Fruit fly (Drosophila melanogaster) whole organism, embryonic: ENCODE measurements around the gene Muc68Ca.

ENCODE experiments used
- Ada2b ChIP-seq: fragments of 200-800 bp; sonication (Bioruptor generic); IDR thresholded peaks from 2 replicates; pipeline ENCODE4 v1.3.6; 2022; ENCODE audit warnings: missing biosample characterization, missing genetic modification characterization
- CG10147 ChIP-seq: fragments of 200-800 bp; sonication (Bioruptor generic); optimal IDR thresholded peaks from 2 replicates; lab custom pipeline; 2019; ENCODE audit warnings: missing biosample characterization, mild to moderate bottlenecking, missing genetic modification characterization, moderate library complexity
- CG12155 ChIP-seq: fragments of 200-800 bp; sonication (Bioruptor generic); optimal IDR thresholded peaks from 3 replicates; lab custom pipeline; 2016; ENCODE audit warnings: missing biosample characterization, missing genetic modification characterization
- CG14441 ChIP-seq: fragments of 200-800 bp; sonication (Bioruptor generic); IDR thresholded peaks from 2 replicates; pipeline ENCODE4 v1.3.6; 2022; ENCODE audit warnings: missing biosample characterization, missing genetic modification characterization
- CG14860 ChIP-seq: fragments of 200-800 bp; sonication (Bioruptor generic); IDR thresholded peaks from 3 replicates; pipeline ENCODE4 v1.3.6; 2022; ENCODE audit warnings: missing biosample characterization, missing genetic modification characterization; ENCODE audit not compliant: partially characterized antibody
- CG15269 ChIP-seq: fragments of 200-800 bp; sonication (Bioruptor generic); optimal IDR thresholded peaks from 2 replicates; lab custom pipeline; 2018; ENCODE audit warnings: missing biosample characterization, mild to moderate bottlenecking, missing genetic modification characterization, moderate library complexity
- CG15601 ChIP-seq: fragments of 200-800 bp; sonication (Bioruptor generic); optimal IDR thresholded peaks from 3 replicates; lab custom pipeline; 2019; ENCODE audit warnings: missing biosample characterization, mild to moderate bottlenecking, missing genetic modification characterization, moderate library complexity
- CG16779 ChIP-seq: fragments of 200-800 bp; sonication (Bioruptor generic); IDR thresholded peaks from 2 replicates; pipeline ENCODE4 v1.3.6; 2022; ENCODE audit warnings: missing biosample characterization, missing genetic modification characterization
- CG16815 ChIP-seq: fragments of 200-800 bp; sonication (Bioruptor generic); optimal IDR thresholded peaks from 3 replicates; lab custom pipeline; 2017; ENCODE audit warnings: missing biosample characterization, mild to moderate bottlenecking, missing genetic modification characterization
- CG17186 ChIP-seq: fragments of 200-800 bp; sonication (Bioruptor generic); optimal IDR thresholded peaks from 3 replicates; lab custom pipeline; 2017; ENCODE audit warnings: missing biosample characterization, missing genetic modification reagents, missing genetic modification characterization
- CG2199 ChIP-seq: fragments of 200-800 bp; sonication (Bioruptor generic); IDR thresholded peaks from 3 replicates; pipeline ENCODE4 v1.3.6; 2022; ENCODE audit warnings: missing biosample characterization, missing genetic modification characterization
- CG2712 ChIP-seq: fragments of 200-800 bp; optimal IDR thresholded peaks from 3 replicates; lab custom pipeline; 2019; ENCODE audit warnings: missing biosample characterization, mild to moderate bottlenecking, missing genetic modification characterization, moderate library complexity
- CG3065 ChIP-seq: fragments of 200-800 bp; sonication (Bioruptor generic); optimal IDR thresholded peaks from 2 replicates; lab custom pipeline; 2016; ENCODE audit warnings: missing biosample characterization, missing genetic modification characterization
- CG4707 ChIP-seq: fragments of 200-800 bp; sonication (Bioruptor generic); optimal IDR thresholded peaks from 2 replicates; lab custom pipeline; 2018; ENCODE audit warnings: missing biosample characterization, mild to moderate bottlenecking, missing genetic modification characterization, moderate library complexity
- CG4730 ChIP-seq: fragments of 200-800 bp; sonication (Bioruptor generic); IDR thresholded peaks from 2 replicates; pipeline ENCODE4 v1.3.6; 2022; ENCODE audit warnings: missing biosample characterization, missing genetic modification characterization
- CG5180 ChIP-seq: fragments of 200-800 bp; sonication (Bioruptor generic); optimal IDR thresholded peaks from 3 replicates; lab custom pipeline; 2017; ENCODE audit warnings: missing biosample characterization, missing genetic modification characterization, mild to moderate bottlenecking, moderate library complexity, missing genetic modification reagents
- CG6683 ChIP-seq: fragments of 200-800 bp; sonication (Bioruptor generic); optimal IDR thresholded peaks from 2 replicates; lab custom pipeline; 2017; ENCODE audit warnings: missing biosample characterization, mild to moderate bottlenecking, missing genetic modification characterization, missing genetic modification reagents
- CG9215 ChIP-seq: fragments of 200-800 bp; sonication (Bioruptor generic); IDR thresholded peaks from 2 replicates; pipeline ENCODE4 v1.3.6; 2022; ENCODE audit warnings: missing biosample characterization, missing genetic modification characterization
- CHES-1-like ChIP-seq: fragments of 200-800 bp; sonication (Bioruptor generic); optimal IDR thresholded peaks from 2 replicates; lab custom pipeline; 2016; ENCODE audit warnings: missing biosample characterization, missing genetic modification characterization
- Camta ChIP-seq: fragments of 200-800 bp; sonication (Bioruptor generic); optimal IDR thresholded peaks from 2 replicates; lab custom pipeline; 2016; ENCODE audit warnings: missing biosample characterization, missing genetic modification characterization
- Dref ChIP-seq: fragments of 200-800 bp; sonication (Bioruptor generic); IDR thresholded peaks from 2 replicates; pipeline ENCODE4 v1.3.6; 2022; ENCODE audit warnings: missing biosample characterization, missing genetic modification characterization
- Fer2 ChIP-seq: fragments of 200-800 bp; sonication (Bioruptor generic); optimal IDR thresholded peaks from 2 replicates; lab custom pipeline; 2018; ENCODE audit warnings: missing biosample characterization, mild to moderate bottlenecking, missing genetic modification characterization, moderate library complexity
- GATAe ChIP-seq: fragments of 200-800 bp; sonication (Bioruptor generic); conservative IDR thresholded peaks from 2 replicates; pipeline ENCODE4 v1.3.6; 2022; ENCODE audit warnings: missing biosample characterization, missing genetic modification characterization
- HHEX ChIP-seq: fragments of 200-800 bp; sonication (Bioruptor generic); optimal IDR thresholded peaks from 3 replicates; lab custom pipeline; 2017; ENCODE audit warnings: missing biosample characterization, mild to moderate bottlenecking, missing genetic modification characterization, missing genetic modification reagents
- HLH3B ChIP-seq: fragments of 200-800 bp; sonication (Bioruptor generic); IDR thresholded peaks from 2 replicates; pipeline ENCODE4 v1.3.6; 2022; ENCODE audit warnings: missing biosample characterization, missing genetic modification characterization
- Hey ChIP-seq: fragments of 200-800 bp; sonication (Bioruptor generic); optimal IDR thresholded peaks from 3 replicates; lab custom pipeline; 2018; ENCODE audit warnings: missing biosample characterization, mild to moderate bottlenecking, missing genetic modification characterization
- Max ChIP-seq: fragments of 200-800 bp; sonication (Bioruptor generic); optimal IDR thresholded peaks from 2 replicates; lab custom pipeline; 2016; ENCODE audit warnings: missing biosample characterization, mild to moderate bottlenecking, missing genetic modification characterization
- Nf-YB ChIP-seq: fragments of 200-800 bp; sonication (Bioruptor generic); optimal IDR thresholded peaks from 3 replicates; lab custom pipeline; 2019; ENCODE audit warnings: missing biosample characterization, mild to moderate bottlenecking, missing genetic modification characterization, moderate library complexity
- Ravus ChIP-seq: fragments of 200-800 bp; sonication (Bioruptor generic); IDR thresholded peaks from 2 replicates; pipeline ENCODE4 v1.3.6; 2022; ENCODE audit warnings: missing biosample characterization, missing genetic modification characterization
- Scr ChIP-seq: fragments of 200-800 bp; sonication (Bioruptor generic); IDR thresholded peaks from 2 replicates; pipeline ENCODE4 v1.3.6; 2022; ENCODE audit warnings: missing biosample characterization, missing genetic modification characterization; ENCODE audit not compliant: partially characterized antibody
- ato ChIP-seq: fragments of 200-800 bp; sonication (Bioruptor generic); IDR thresholded peaks from 2 replicates; pipeline ENCODE4 v1.3.6; 2022; ENCODE audit warnings: missing biosample characterization, missing genetic modification characterization; ENCODE audit not compliant: partially characterized antibody
- bbx ChIP-seq: fragments of 200-800 bp; sonication (Bioruptor generic); IDR thresholded peaks from 2 replicates; pipeline ENCODE4 v1.3.6; 2022; ENCODE audit warnings: missing biosample characterization, missing genetic modification characterization; ENCODE audit not compliant: partially characterized antibody
- bigmax ChIP-seq: fragments of 200-800 bp; sonication (Bioruptor generic); optimal IDR thresholded peaks from 2 replicates; lab custom pipeline; 2018; ENCODE audit warnings: missing biosample characterization, mild to moderate bottlenecking, missing genetic modification characterization
- cas ChIP-seq: fragments of 200-800 bp; sonication (Bioruptor generic); IDR thresholded peaks from 2 replicates; pipeline ENCODE4 v1.3.6; 2022; ENCODE audit warnings: missing biosample characterization, missing genetic modification characterization
- cato ChIP-seq: fragments of 200-800 bp; sonication (Bioruptor generic); optimal IDR thresholded peaks from 2 replicates; lab custom pipeline; 2016; ENCODE audit warnings: missing biosample characterization, missing genetic modification characterization, borderline replicate concordance
- corto ChIP-seq: fragments of 200-800 bp; sonication (Bioruptor generic); optimal IDR thresholded peaks from 2 replicates; lab custom pipeline; 2016; ENCODE audit warnings: missing biosample characterization, mild to moderate bottlenecking, missing genetic modification characterization, moderate library complexity
- dm ChIP-seq: fragments of 200-800 bp; sonication (Bioruptor generic); optimal IDR thresholded peaks from 3 replicates; lab custom pipeline; 2016; ENCODE audit warnings: missing biosample characterization, missing genetic modification characterization
- hkb ChIP-seq, 2 experiments: fragments of 200-800 bp in 1 of 2; fragments of >200 bp in 1 of 2; sonication (Bioruptor generic) in 1 of 2; IDR thresholded peaks in 1 of 2; optimal IDR thresholded peaks in 1 of 2; 2 replicates each; pipeline versions ENCODE4 v1.3.6 to Lab custom; 2017 to 2022; ENCODE audit warnings: missing biosample characterization in 1 of 2, missing genetic modification characterization in 1 of 2
- lola ChIP-seq, 3 experiments: fragments of >200 bp in 2 of 3; fragments of 200-800 bp in 1 of 3; sonication (Bioruptor generic) in 1 of 3; optimal IDR thresholded peaks; 2 replicates each; lab custom pipeline; 2017 to 2019; ENCODE audit warnings: missing biosample characterization in 3 of 3, missing genetic modification characterization in 3 of 3, mild to moderate bottlenecking in 1 of 3, moderate library complexity in 1 of 3
- mirr ChIP-seq: fragments of 200-800 bp; sonication (Bioruptor generic); optimal IDR thresholded peaks from 3 replicates; lab custom pipeline; 2018; ENCODE audit warnings: missing biosample characterization, mild to moderate bottlenecking, missing genetic modification characterization
- pho ChIP-seq: fragments of 200-800 bp; sonication (Bioruptor generic); optimal IDR thresholded peaks from 2 replicates; lab custom pipeline; 2016; ENCODE audit warnings: missing biosample characterization, missing genetic modification characterization
- rib ChIP-seq: fragments of 200-800 bp; sonication (Bioruptor generic); IDR thresholded peaks from 2 replicates; pipeline ENCODE4 v1.3.6; 2022; ENCODE audit warnings: missing biosample characterization, missing genetic modification characterization
- salm ChIP-seq: fragments of 200-800 bp; sonication (Bioruptor generic); optimal IDR thresholded peaks from 2 replicates; lab custom pipeline; 2018; ENCODE audit warnings: missing biosample characterization, mild to moderate bottlenecking, missing genetic modification characterization
- sc ChIP-seq, 3 experiments: fragments of >200 bp in 2 of 3; fragments of 200-800 bp in 1 of 3; sonication (Bioruptor generic) in 1 of 3; optimal IDR thresholded peaks; 2 replicates in 2 of 3; 3 replicates in 1 of 3; lab custom pipeline; 2017; ENCODE audit warnings: mild to moderate bottlenecking in 1 of 3, missing biosample characterization in 1 of 3, missing genetic modification characterization in 1 of 3, missing genetic modification reagents in 1 of 3
- shn ChIP-seq: fragments of 200-800 bp; sonication (Bioruptor generic); optimal IDR thresholded peaks from 3 replicates; lab custom pipeline; 2016; ENCODE audit warnings: missing biosample characterization, missing genetic modification characterization
- tap ChIP-seq: fragments of 200-800 bp; optimal IDR thresholded peaks from 3 replicates; lab custom pipeline; 2019; ENCODE audit warnings: missing biosample characterization, mild to moderate bottlenecking, missing genetic modification characterization, moderate library complexity
- twi ChIP-seq: fragments of 200-800 bp; optimal IDR thresholded peaks from 2 replicates; lab custom pipeline; 2019; ENCODE audit warnings: missing biosample characterization, mild to moderate bottlenecking, missing genetic modification characterization, moderate library complexity
- unpg ChIP-seq: fragments of 200-800 bp; sonication (Bioruptor generic); optimal IDR thresholded peaks from 3 replicates; lab custom pipeline; 2018; ENCODE audit warnings: missing biosample characterization, mild to moderate bottlenecking, missing genetic modification characterization, moderate library complexity
- zen ChIP-seq: fragments of 200-800 bp; sonication (Bioruptor generic); optimal IDR thresholded peaks from 3 replicates; lab custom pipeline; 2018; ENCODE audit warnings: missing biosample characterization, mild to moderate bottlenecking, missing genetic modification characterization, moderate library complexity

Muc68Ca gene

dm6 chr3L:11579919-11580318 is 40.0 kb downstream of the Muc68Ca start, which contains the start of gene CG43390 (continued):
- TF ChIP-seq CG15269 (tag; lab: Kevin White, UChicago) (peak; percentile 72), GATAe (no peak), CG10147 (GFP tag; lab: Kevin White, UChicago) (peak; percentile 78), CG5180 (GFP tag; lab: Kevin White, UChicago) (no peak), Max (no peak), cato (GFP tag; lab: Kevin White, UChicago) (no peak), mirr (GFP tag; lab: Kevin White, UChicago) (peak; percentile 89), corto (GFP tag; lab: Kevin White, UChicago) (no peak), CHES-1-like (no peak), Fer2 (tag; lab: Kevin White, UChicago) (no peak), cas (GFP tag; lab: Robert Waterston, UW) (no peak; the same call in 1 of the 2 replicates), salm (no peak), zen (tag; lab: Kevin White, UChicago) (no peak), CG2199 (GFP tag; lab: Robert Waterston, UW) (no peak), ato (GFP tag; lab: Robert Waterston, UW) (no peak), Hey (peak; percentile 45), CG17186 (GFP tag; lab: Kevin White, UChicago) (no peak), CG3065 (GFP tag; lab: Kevin White, UChicago) (no peak), CG4730 (GFP tag; lab: Robert Waterston, UW) (no peak), HHEX (peak; percentile 28), HLH3B (GFP tag; lab: Robert Waterston, UW) (no peak), Ravus (no peak), CG16815 (GFP tag; lab: Kevin White, UChicago) (no peak), CG2712 (no peak), dm (GFP tag; lab: Kevin White, UChicago) (no peak), rib (no peak), pho (peak; percentile 27), sc (optimal IDR thresholded peaks at IDR 0.05; lab: Kevin White, UChicago) (no peak), sc (GFP tag; optimal IDR thresholded peaks at IDR 0.05; lab: Kevin White, UChicago) (no peak), CG14860 (GFP tag; lab: Robert Waterston, UW) (no peak), Ada2b (no peak), unpg (GFP tag; lab: Kevin White, UChicago) (peak; percentile 57), tap (tag; lab: Kevin White, UChicago) (no peak), CG15601 (tag; lab: Kevin White, UChicago) (no peak), bbx (no peak), bigmax (GFP tag; lab: Kevin White, UChicago) (no peak), CG9215 (GFP tag; lab: Robert Waterston, UW) (no peak), lola (GFP tag; optimal IDR thresholded peaks at IDR 0.05; lab: Kevin White, UChicago) (no peak), shn (GFP tag; lab: Kevin White, UChicago) (no peak), hkb (optimal IDR thresholded peaks at IDR 0.05; lab: Kevin White, UChicago) (no peak), hkb (GFP tag; IDR thresholded peaks at IDR 0.05; lab: Robert Waterston, UW) (no peak), CG16779 (GFP tag; lab: Robert Waterston, UW) (no peak), CG4707 (GFP tag; lab: Kevin White, UChicago) (no peak), CG6683 (GFP tag; lab: Kevin White, UChicago) (peak; percentile 7), CG14441 (no peak), CG12155 (GFP tag; lab: Kevin White, UChicago) (no peak), Camta (GFP tag; lab: Kevin White, UChicago) (peak; percentile 7), Nf-YB (GFP tag; lab: Kevin White, UChicago) (no peak), Dref (no peak), twi (tag; lab: Kevin White, UChicago) (no peak), Scr (GFP tag; lab: Robert Waterston, UW) (no peak)
